Worm (Caenorhabditis elegans) whole organism, young adult: ENCODE results near the gene F49C5.3.
A peak's percentile ranks its signal among the peaks of the same experiment; 100 is the strongest.

Experiments
- B0019.2 ChIP-seq: fragments of 200-800 bp; sonication (Bioruptor generic); conservative IDR thresholded peaks from 2 replicates; pipeline ENCODE4 v1.3.6; 2022; ENCODE audit warnings: missing genetic modification reagents, missing genetic modification characterization, missing compliant biosample characterization
- B0261.1 ChIP-seq: sonication (generic microtip); optimal IDR thresholded peaks from 2 replicates; lab custom pipeline; 2016; ENCODE audit warnings: mild to moderate bottlenecking, missing genetic modification characterization, moderate library complexity, missing compliant biosample characterization
- C06A6.2 ChIP-seq: fragments of 200-800 bp; sonication (Bioruptor generic); conservative IDR thresholded peaks from 2 replicates; pipeline ENCODE4 v1.3.6; 2022; ENCODE audit warnings: missing genetic modification characterization, missing compliant biosample characterization
- C17E4.6 ChIP-seq: fragments of 200-800 bp; sonication (Bioruptor generic); IDR thresholded peaks from 2 replicates; pipeline ENCODE4 v1.3.6; 2022; ENCODE audit warnings: missing genetic modification reagents, missing genetic modification characterization, missing compliant biosample characterization
- D2030.7 ChIP-seq: fragments of 200-800 bp; sonication (Bioruptor generic); IDR thresholded peaks from 2 replicates; pipeline ENCODE4 v1.3.6; 2022; ENCODE audit warnings: missing genetic modification reagents, missing genetic modification characterization, missing compliant biosample characterization
- F23B12.7 ChIP-seq: sonication (generic microtip); optimal IDR thresholded peaks from 2 replicates; lab custom pipeline; 2017; ENCODE audit warnings: missing genetic modification characterization, mild to moderate bottlenecking, missing compliant biosample characterization, antibody characterized with exemption, moderate library complexity; ENCODE audit not compliant: insufficient read depth
- F39B2.1 ChIP-seq: fragments of 200-800 bp; sonication (Bioruptor generic); IDR thresholded peaks from 2 replicates; pipeline ENCODE4 v1.3.6; 2022; ENCODE audit warnings: missing genetic modification reagents, missing genetic modification characterization, missing compliant biosample characterization
- F49E8.2 ChIP-seq: sonication (generic microtip); optimal IDR thresholded peaks from 3 replicates; lab custom pipeline; 2017; ENCODE audit warnings: missing genetic modification characterization, mild to moderate bottlenecking, missing compliant biosample characterization, antibody characterized with exemption, moderate library complexity; ENCODE audit not compliant: insufficient read depth
- F52B5.7 ChIP-seq: sonication (generic microtip); optimal IDR thresholded peaks from 2 replicates; lab custom pipeline; 2016; ENCODE audit warnings: mild to moderate bottlenecking, missing genetic modification characterization, missing compliant biosample characterization
- Y53G8AR.9 ChIP-seq: fragments of 200-800 bp; sonication (Bioruptor generic); conservative IDR thresholded peaks from 2 replicates; pipeline ENCODE4 v1.3.6; 2022; ENCODE audit warnings: missing genetic modification reagents, missing genetic modification characterization, missing compliant biosample characterization
- Y56A3A.18 ChIP-seq: fragments of 200-800 bp; sonication (Bioruptor generic); IDR thresholded peaks from 2 replicates; pipeline ENCODE4 v1.3.6; 2022; ENCODE audit warnings: missing genetic modification reagents, missing genetic modification characterization, missing compliant biosample characterization
- Y67H2A.10 ChIP-seq: fragments of 200-800 bp; sonication (Bioruptor generic); conservative IDR thresholded peaks from 2 replicates; pipeline ENCODE4 v1.3.6; 2022; ENCODE audit warnings: missing genetic modification reagents, missing genetic modification characterization, missing compliant biosample characterization
- akir-1 ChIP-seq: fragments of 200-800 bp; sonication (Bioruptor generic); optimal IDR thresholded peaks from 2 replicates; lab custom pipeline; 2018; ENCODE audit warnings: mild to moderate bottlenecking, missing genetic modification characterization, moderate library complexity, missing compliant biosample characterization
- bed-2 ChIP-seq: fragments of 200-800 bp; sonication (Bioruptor generic); IDR thresholded peaks from 2 replicates; pipeline ENCODE4 v1.3.6; 2022; ENCODE audit warnings: missing genetic modification reagents, missing genetic modification characterization, missing compliant biosample characterization
- ccch-3 ChIP-seq: fragments of 200-800 bp; sonication (Bioruptor generic); optimal IDR thresholded peaks from 2 replicates; lab custom pipeline; 2018; ENCODE audit warnings: mild to moderate bottlenecking, missing genetic modification characterization, missing compliant biosample characterization
- ceh-100 ChIP-seq: fragments of 200-800 bp; sonication (Bioruptor generic); IDR thresholded peaks from 2 replicates; pipeline ENCODE4 v1.3.6; 2022; ENCODE audit warnings: missing genetic modification reagents, missing genetic modification characterization, missing compliant biosample characterization
- ceh-91 ChIP-seq: fragments of 200-800 bp; sonication (Bioruptor generic); IDR thresholded peaks from 2 replicates; pipeline ENCODE4 v1.3.6; 2022; ENCODE audit warnings: missing genetic modification reagents, missing genetic modification characterization, missing compliant biosample characterization
- chd-7 ChIP-seq: sonication (generic microtip); optimal IDR thresholded peaks from 2 replicates; lab custom pipeline; 2016; ENCODE audit warnings: mild to moderate bottlenecking, missing genetic modification characterization, moderate library complexity, missing compliant biosample characterization
- die-1 ChIP-seq: sonication (generic microtip); optimal IDR thresholded peaks from 2 replicates; lab custom pipeline; 2016; ENCODE audit warnings: missing genotype, mild to moderate bottlenecking, missing genetic modification characterization, missing compliant biosample characterization
- efl-1 ChIP-seq: fragments of 150-350 bp; optimal IDR thresholded peaks from 2 replicates; lab custom pipeline; 2014; ENCODE audit warnings: missing biosample characterization, missing genetic modification reagents, missing genetic modification characterization
- egl-44 ChIP-seq: fragments of 200-800 bp; sonication (Bioruptor generic); IDR thresholded peaks from 2 replicates; pipeline ENCODE4 v1.3.6; 2022; ENCODE audit warnings: missing genetic modification reagents, missing genetic modification characterization, missing compliant biosample characterization
- ets-4 ChIP-seq: fragments of 200-800 bp; sonication (Bioruptor generic); optimal IDR thresholded peaks from 2 replicates; lab custom pipeline; 2018; ENCODE audit warnings: mild to moderate bottlenecking, missing genetic modification characterization, missing compliant biosample characterization
- fkh-3 ChIP-seq: sonication (generic microtip); optimal IDR thresholded peaks from 2 replicates; lab custom pipeline; 2016; ENCODE audit warnings: mild to moderate bottlenecking, missing genetic modification characterization, missing compliant biosample characterization
- him-1 ChIP-seq: sonication (generic microtip); optimal IDR thresholded peaks from 2 replicates; lab custom pipeline; 2016; ENCODE audit warnings: missing genotype, missing genetic modification reagents, missing genetic modification characterization, missing compliant biosample characterization
- hmg-1.2 ChIP-seq: fragments of 200-800 bp; sonication (Bioruptor generic); IDR thresholded peaks from 2 replicates; pipeline ENCODE4 v1.3.6; 2022; ENCODE audit warnings: missing genetic modification reagents, missing genetic modification characterization, missing compliant biosample characterization
- hsf-1 ChIP-seq: fragments of 200-800 bp; sonication (Bioruptor generic); IDR thresholded peaks from 2 replicates; pipeline ENCODE4 v1.3.6; 2022; ENCODE audit warnings: missing genetic modification reagents, missing genetic modification characterization, missing compliant biosample characterization
- let-526 ChIP-seq: fragments of 200-800 bp; sonication (Bioruptor generic); IDR thresholded peaks from 2 replicates; pipeline ENCODE4 v1.3.6; 2022; ENCODE audit warnings: missing genetic modification reagents, missing genetic modification characterization, missing compliant biosample characterization
- let-607 ChIP-seq, 2 experiments: fragments of 200-800 bp in 1 of 2; sonication (Bioruptor generic) in 1 of 2; sonication (generic microtip) in 1 of 2; optimal IDR thresholded peaks; 2 replicates each; lab custom pipeline; 2016 to 2018; ENCODE audit warnings: mild to moderate bottlenecking in 2 of 2, missing compliant biosample characterization in 2 of 2, missing genetic modification characterization in 2 of 2, moderate library complexity in 2 of 2, missing genotype in 1 of 2
- lin-40 ChIP-seq: sonication (generic microtip); optimal IDR thresholded peaks from 2 replicates; lab custom pipeline; 2016; ENCODE audit warnings: missing genetic modification characterization, mild to moderate bottlenecking, missing compliant biosample characterization, missing genotype, missing genetic modification reagents
- lin-54 ChIP-seq: fragments of 200-800 bp; sonication (Bioruptor generic); optimal IDR thresholded peaks from 2 replicates; lab custom pipeline; 2018; ENCODE audit warnings: mild to moderate bottlenecking, missing genetic modification characterization, missing compliant biosample characterization
- madf-3 ChIP-seq: fragments of 200-800 bp; sonication (Bioruptor generic); IDR thresholded peaks from 2 replicates; pipeline ENCODE4 v1.3.6; 2022; ENCODE audit warnings: missing genetic modification reagents, missing genetic modification characterization, missing compliant biosample characterization
- madf-6 ChIP-seq: fragments of 200-800 bp; sonication (Bioruptor generic); IDR thresholded peaks from 2 replicates; pipeline ENCODE4 v1.3.6; 2022; ENCODE audit warnings: missing genetic modification reagents, missing genetic modification characterization, missing compliant biosample characterization
- madf-8 ChIP-seq: fragments of 200-800 bp; sonication (Bioruptor generic); conservative IDR thresholded peaks from 2 replicates; pipeline ENCODE4 v1.3.6; 2022; ENCODE audit warnings: missing genetic modification reagents, missing genetic modification characterization, missing compliant biosample characterization
- nfya-2 ChIP-seq: fragments of 200-800 bp; sonication (Bioruptor generic); IDR thresholded peaks from 2 replicates; pipeline ENCODE4 v1.3.6; 2022; ENCODE audit warnings: missing genetic modification reagents, missing genetic modification characterization, missing compliant biosample characterization
- nfyb-1 ChIP-seq: fragments of 200-800 bp; sonication (Bioruptor generic); IDR thresholded peaks from 2 replicates; pipeline ENCODE4 v1.3.6; 2022; ENCODE audit warnings: missing genetic modification reagents, missing genetic modification characterization, missing compliant biosample characterization
- nhr-80 ChIP-seq: sonication (generic microtip); optimal IDR thresholded peaks from 2 replicates; lab custom pipeline; 2016; ENCODE audit warnings: missing genetic modification characterization, missing compliant biosample characterization
- pbrm-1 ChIP-seq: fragments of 200-800 bp; sonication (Bioruptor generic); IDR thresholded peaks from 2 replicates; pipeline ENCODE4 v1.3.6; 2022; ENCODE audit warnings: missing genetic modification reagents, missing genetic modification characterization, missing compliant biosample characterization
- rpc-1 ChIP-seq, 2 experiments: fragments of 150-350 bp in 1 of 2; sonication (generic microtip) in 1 of 2; optimal IDR thresholded peaks; 2 replicates each; lab custom pipeline; 2014 to 2018; ENCODE audit warnings: missing biosample characterization in 1 of 2, missing genetic modification characterization in 1 of 2, missing genetic modification reagents in 1 of 2, missing genotype in 1 of 2
- snpc-1.3 ChIP-seq: sonication (generic microtip); optimal IDR thresholded peaks from 2 replicates; lab custom pipeline; 2017; ENCODE audit warnings: missing genetic modification characterization, mild to moderate bottlenecking, missing compliant biosample characterization, antibody characterized with exemption, moderate library complexity, missing genotype, missing genetic modification reagents; ENCODE audit not compliant: insufficient read depth
- tlf-1 ChIP-seq: fragments of 200-800 bp; sonication (Bioruptor generic); optimal IDR thresholded peaks from 2 replicates; lab custom pipeline; 2018; ENCODE audit warnings: mild to moderate bottlenecking, missing genetic modification characterization, missing compliant biosample characterization
- ztf-22 ChIP-seq: fragments of 200-800 bp; sonication (Bioruptor generic); optimal IDR thresholded peaks from 2 replicates; lab custom pipeline; 2018; ENCODE audit warnings: mild to moderate bottlenecking, missing genetic modification characterization, moderate library complexity, missing compliant biosample characterization

F49C5.3 gene

DNA sequence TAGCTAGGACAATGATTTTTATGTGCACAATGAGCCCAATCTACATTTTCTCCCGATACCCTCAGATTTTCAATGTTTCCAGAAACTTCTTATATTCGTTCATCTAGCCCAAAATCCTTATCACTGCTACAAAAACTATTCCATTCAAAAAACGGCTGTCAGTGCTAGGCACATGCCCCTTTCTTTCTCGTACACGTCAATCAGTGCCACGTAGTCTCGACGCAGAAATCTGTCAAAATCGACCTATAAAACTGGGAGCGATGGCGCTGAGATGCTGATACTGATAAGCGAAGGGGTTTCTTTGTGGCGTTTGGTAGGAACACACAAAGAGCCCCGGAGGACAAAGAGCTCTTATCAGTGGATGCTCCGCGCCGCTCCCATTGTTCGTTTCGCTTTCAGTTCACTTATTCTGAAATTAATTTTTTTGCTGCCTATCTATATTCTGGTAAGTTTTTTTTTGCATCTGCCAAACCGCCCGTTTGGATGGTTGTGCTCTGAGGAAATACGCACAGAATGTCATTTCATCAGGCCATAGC is 17.4 kb upstream of the F49C5.3 start, which contains the start of gene srh-70 (continued):
- TF ChIP-seq ccch-3 (GFP tag; lab: Kevin White, UChicago) (no peak), lin-54 (GFP tag; lab: Kevin White, UChicago) (peak; percentile 58), madf-6 (no peak), egl-44 (peak; percentile 37; the same call in 1 of the 2 replicates), akir-1 (no peak), snpc-1.3 (tag; lab: Kevin White, UChicago) (no peak), rpc-1 (optimal IDR thresholded peaks at IDR 0.05; lab: Kevin White, UChicago) (no peak), rpc-1 (tag; optimal IDR thresholded peaks at IDR 0.05; lab: Kevin White, UChicago) (no peak), F23B12.7 (tag; lab: Kevin White, UChicago) (peak; percentile 5), chd-7 (tag; lab: Kevin White, UChicago) (peak; percentile 76), ceh-100 (GFP tag; lab: Robert Waterston, UW) (no peak), ztf-22 (peak; percentile 12), him-1 (tag; lab: Kevin White, UChicago) (no peak), F49E8.2 (tag; lab: Kevin White, UChicago) (no peak), nfya-2 (GFP tag; lab: Robert Waterston, UW) (no peak), lin-40 (peak; percentile 48), Y53G8AR.9 (GFP tag; lab: Robert Waterston, UW) (peak; percentile 72), nhr-80 (tag; lab: Kevin White, UChicago) (peak; percentile 96), let-526 (GFP tag; lab: Robert Waterston, UW) (0 out of 2 replicates have a peak, but pooled peaks have one; percentile 21), B0261.1 (tag; lab: Kevin White, UChicago) (no peak), nfyb-1 (GFP tag; lab: Robert Waterston, UW) (no peak; the same call in 1 of the 2 replicates), tlf-1 (GFP tag; lab: Kevin White, UChicago) (peak; percentile 79), F39B2.1 (no peak)

DNA sequence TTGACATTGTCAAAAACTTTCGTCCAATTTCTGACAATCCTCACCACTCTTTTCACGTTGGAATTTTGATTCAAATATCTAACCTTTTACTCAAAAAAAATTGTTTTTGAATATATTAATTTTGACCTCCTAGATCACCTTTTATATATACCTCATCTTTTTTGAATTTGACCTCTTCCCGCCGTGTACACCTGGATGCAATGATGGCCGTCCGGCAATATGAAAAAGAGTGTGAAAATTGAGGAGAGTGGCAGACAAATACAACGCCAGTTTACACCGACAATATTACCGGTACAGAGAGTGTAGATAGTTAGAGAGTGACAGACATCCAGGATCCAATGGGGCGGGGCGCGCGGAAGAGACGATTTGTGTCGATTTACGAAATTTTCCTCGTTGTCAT is 16.7 kb upstream of the F49C5.3 start, which contains the start of gene ceh-99:
Gene ceh-99 (plus strand): TSS at position 366 of the 400 bp plus-strand sequence.
- TF ChIP-seq ets-4 (GFP tag; lab: Kevin White, UChicago) = no peak
- no peak for TF ChIP-seq B0019.2 (GFP tag; lab: Robert Waterston, UW)
- peak; percentile 45; the same call in 1 of the 2 replicates for TF ChIP-seq hmg-1.2 (GFP tag; lab: Robert Waterston, UW)
- TF ChIP-seq B0261.1 (tag; lab: Kevin White, UChicago) = no peak
- no peak for TF ChIP-seq D2030.7 (GFP tag; lab: Robert Waterston, UW)
- TF ChIP-seq nhr-80 (tag; lab: Kevin White, UChicago) = no peak
- no peak for TF ChIP-seq F52B5.7 (tag; lab: Kevin White, UChicago)
- 0 out of 2 replicates have a peak, but pooled peaks have one; percentile 42 for TF ChIP-seq madf-3
- no peak for TF ChIP-seq bed-2 (GFP tag; lab: Robert Waterston, UW)
- no peak for TF ChIP-seq F23B12.7 (tag; lab: Kevin White, UChicago)
- TF ChIP-seq madf-8 (GFP tag; lab: Robert Waterston, UW) = peak; percentile 50; the same call in 1 of the 2 replicates
- no peak for TF ChIP-seq Y67H2A.10
- peak; percentile 14; the same call in 1 of the 2 replicates for TF ChIP-seq Y56A3A.18
- TF ChIP-seq C06A6.2 (GFP tag; lab: Robert Waterston, UW) = no peak
- TF ChIP-seq ceh-91 (GFP tag; lab: Robert Waterston, UW) = no peak
- no peak for TF ChIP-seq die-1
- TF ChIP-seq him-1 (tag; lab: Kevin White, UChicago) = no peak
- TF ChIP-seq rpc-1 (optimal IDR thresholded peaks at IDR 0.05; lab: Kevin White, UChicago) = no peak
- no peak for TF ChIP-seq rpc-1 (tag; optimal IDR thresholded peaks at IDR 0.05; lab: Kevin White, UChicago)
- no peak for TF ChIP-seq fkh-3 (tag; lab: Kevin White, UChicago)
- TF ChIP-seq C17E4.6 (GFP tag; lab: Robert Waterston, UW) = no peak
- TF ChIP-seq let-607 (tag; optimal IDR thresholded peaks at IDR 0.05; lab: Kevin White, UChicago) = no peak
- TF ChIP-seq madf-6 = peak; percentile 76
- peak; percentile 11; the same call in 1 of the 2 replicates for TF ChIP-seq hsf-1
- peak; percentile 53; the same call in 1 of the 2 replicates for TF ChIP-seq pbrm-1
- TF ChIP-seq efl-1 = peak; percentile 73
